Worm (Caenorhabditis elegans) whole organism, L4 larva: ENCODE measurements around the gene snrp-200.

ENCODE experiments used
- nhr-76 ChIP-seq: fragments of 150-350 bp; optimal IDR thresholded peaks from 2 replicates; lab custom pipeline; 2014; ENCODE audit warnings: missing biosample characterization, missing genetic modification characterization
- ztf-11 ChIP-seq: fragments of 150-350 bp; optimal IDR thresholded peaks from 2 replicates; lab custom pipeline; 2014; ENCODE audit warnings: missing biosample characterization, missing genetic modification characterization

- TF ChIP-seq nhr-76 (tag; lab: Kevin White, UChicago) (no peak), ztf-11 (tag; lab: Kevin White, UChicago) (no peak)
Measured at ce11 chrII:12696116-12696515, 40.6 kb downstream of the snrp-200 start.
